Fruit fly (Drosophila melanogaster): ENCODE data around the gene qua.

DNA sequence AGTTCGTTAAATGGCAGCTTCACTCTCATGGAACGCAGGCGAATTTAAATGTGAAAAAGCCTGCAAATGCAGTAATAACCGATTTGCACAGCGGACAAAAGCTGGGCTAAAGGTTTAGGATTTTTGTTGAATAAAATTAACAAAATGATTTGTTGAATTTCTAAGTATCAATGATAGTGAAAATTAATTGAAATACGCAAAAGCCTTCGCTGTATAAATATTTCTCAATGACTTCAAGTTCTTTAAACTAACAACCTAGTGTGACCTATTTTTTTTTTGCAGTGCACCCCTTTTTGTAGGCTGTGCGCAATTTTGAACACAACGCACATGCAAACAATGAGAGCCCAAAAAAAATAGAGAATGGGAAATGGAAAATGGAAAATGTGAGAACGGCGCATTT, 30.1 kb downstream of the qua start:
- TF ChIP-seq CG10348 (GFP tag; IDR thresholded peaks at IDR 0.05) (no peak), CG4496 (GFP tag; IDR thresholded peaks at IDR 0.05) (peak; percentile 53), CG8159 (tag; optimal IDR thresholded peaks at IDR 0.05) (peak; percentile 44), CG14655 (GFP tag; optimal IDR thresholded peaks at IDR 0.05) (peak; percentile 56), D1 (tag; optimal IDR thresholded peaks at IDR 0.05) (no peak), CG34367 (tag; optimal IDR thresholded peaks at IDR 0.05) (peak; percentile 28), CG32121 (GFP tag; IDR thresholded peaks at IDR 0.05) (0 out of 2 replicates have a peak, but pooled peaks have one; percentile 48), Pif1B (GFP tag; optimal IDR thresholded peaks at IDR 0.05) (no peak), EcR (GFP tag; optimal IDR thresholded peaks at IDR 0.05) (no peak), rn (GFP tag; IDR thresholded peaks at IDR 0.05) (no peak)

Data from whole organism, pupa.